Fruit fly (Drosophila melanogaster): ENCODE results near the gene klar.

dm6 chr3L:447249-447648 is 93.2 kb downstream of the klar start:
- TF ChIP-seq Ets21C (GFP tag; optimal IDR thresholded peaks at IDR 0.05): no peak
- no peak for TF ChIP-seq Sox15 (GFP tag; optimal IDR thresholded peaks at IDR 0.05)
- no peak for TF ChIP-seq CG7368 (GFP tag; optimal IDR thresholded peaks at IDR 0.05)
- TF ChIP-seq CG1621 (tag; optimal IDR thresholded peaks at IDR 0.05): no peak
- no peak for TF ChIP-seq eg (GFP tag; IDR thresholded peaks at IDR 0.05)
- no peak for TF ChIP-seq CG8632 (GFP tag; optimal IDR thresholded peaks at IDR 0.05)
- no peak for TF ChIP-seq CG34406 (GFP tag; optimal IDR thresholded peaks at IDR 0.05)
- TF ChIP-seq salr (GFP tag; optimal IDR thresholded peaks at IDR 0.05): no peak
- TF ChIP-seq CG31627 (GFP tag; optimal IDR thresholded peaks at IDR 0.05): no peak
- TF ChIP-seq CG3032 (tag; optimal IDR thresholded peaks at IDR 0.05): no peak
- no peak for TF ChIP-seq lz (GFP tag; optimal IDR thresholded peaks at IDR 0.05)
- TF ChIP-seq Smox (GFP tag; optimal IDR thresholded peaks at IDR 0.05): no peak
- no peak for TF ChIP-seq CG3919 (GFP tag; optimal IDR thresholded peaks at IDR 0.05)

All from whole organism, prepupa.